Fruit fly (Drosophila melanogaster) whole organism, embryonic: ENCODE data around the gene CG42554.

ENCODE experiments used
- Atf-2 ChIP-seq: fragments of 200-800 bp; sonication (Bioruptor generic); optimal IDR thresholded peaks from 2 replicates; lab custom pipeline; 2016; ENCODE audit warnings: missing biosample characterization, missing genetic modification characterization
- C15 ChIP-seq: fragments of 200-800 bp; sonication (Bioruptor generic); IDR thresholded peaks from 3 replicates; pipeline ENCODE4 v1.3.6; 2022; ENCODE audit warnings: missing biosample characterization, missing genetic modification characterization
- CG11723 ChIP-seq: fragments of 200-800 bp; sonication (Bioruptor generic); optimal IDR thresholded peaks from 2 replicates; lab custom pipeline; 2017; ENCODE audit warnings: missing biosample characterization, mild to moderate bottlenecking, missing genetic modification characterization
- CG12071 ChIP-seq: fragments of 200-800 bp; sonication (Bioruptor generic); optimal IDR thresholded peaks from 3 replicates; lab custom pipeline; 2018; ENCODE audit warnings: missing biosample characterization, mild to moderate bottlenecking, missing genetic modification characterization
- CG12219 ChIP-seq: fragments of 200-800 bp; sonication (Bioruptor generic); optimal IDR thresholded peaks from 3 replicates; lab custom pipeline; 2018; ENCODE audit warnings: missing biosample characterization, mild to moderate bottlenecking, missing genetic modification characterization
- CG12391 ChIP-seq: fragments of 200-800 bp; sonication (Bioruptor generic); optimal IDR thresholded peaks from 3 replicates; lab custom pipeline; 2018; ENCODE audit warnings: missing biosample characterization, mild to moderate bottlenecking, missing genetic modification characterization, moderate library complexity
- CG14965 ChIP-seq: fragments of 200-800 bp; sonication (Bioruptor generic); optimal IDR thresholded peaks from 2 replicates; lab custom pipeline; 2016; ENCODE audit warnings: missing biosample characterization, missing genetic modification characterization, borderline replicate concordance
- CG17612 ChIP-seq: fragments of 200-800 bp; sonication (Bioruptor generic); IDR thresholded peaks from 2 replicates; pipeline ENCODE4 v1.3.6; 2022; ENCODE audit warnings: missing biosample characterization, missing genetic modification characterization
- CG18262 ChIP-seq: fragments of 200-800 bp; optimal IDR thresholded peaks from 3 replicates; lab custom pipeline; 2019; ENCODE audit warnings: missing biosample characterization, mild to moderate bottlenecking, missing genetic modification characterization, moderate library complexity
- CG18619 ChIP-seq: fragments of 200-800 bp; sonication (Bioruptor generic); optimal IDR thresholded peaks from 3 replicates; lab custom pipeline; 2017; ENCODE audit warnings: missing biosample characterization, mild to moderate bottlenecking, missing genetic modification characterization
- CG2199 ChIP-seq: fragments of 200-800 bp; sonication (Bioruptor generic); IDR thresholded peaks from 3 replicates; pipeline ENCODE4 v1.3.6; 2022; ENCODE audit warnings: missing biosample characterization, missing genetic modification characterization
- CG30431 ChIP-seq: fragments of 200-800 bp; sonication (Bioruptor generic); optimal IDR thresholded peaks from 2 replicates; lab custom pipeline; 2017; ENCODE audit warnings: missing biosample characterization, missing genetic modification characterization
- CG3065 ChIP-seq: fragments of 200-800 bp; sonication (Bioruptor generic); optimal IDR thresholded peaks from 2 replicates; lab custom pipeline; 2016; ENCODE audit warnings: missing biosample characterization, missing genetic modification characterization
- CG3281 ChIP-seq: fragments of 200-800 bp; sonication (Bioruptor generic); optimal IDR thresholded peaks from 3 replicates; lab custom pipeline; 2017; ENCODE audit warnings: missing biosample characterization, mild to moderate bottlenecking, missing genetic modification characterization
- CG33213 ChIP-seq: fragments of 200-800 bp; sonication (Bioruptor generic); optimal IDR thresholded peaks from 3 replicates; lab custom pipeline; 2016; ENCODE audit warnings: missing biosample characterization, missing genetic modification characterization
- CG4282 ChIP-seq: fragments of 200-800 bp; sonication (Bioruptor generic); optimal IDR thresholded peaks from 2 replicates; lab custom pipeline; 2016; ENCODE audit warnings: missing biosample characterization, missing genetic modification characterization
- CG43689 ChIP-seq: fragments of 200-800 bp; sonication (Bioruptor generic); IDR thresholded peaks from 2 replicates; pipeline ENCODE4 v1.3.6; 2022; ENCODE audit warnings: missing biosample characterization, missing genetic modification characterization
- CG4617 ChIP-seq: fragments of 200-800 bp; sonication (Bioruptor generic); optimal IDR thresholded peaks from 3 replicates; lab custom pipeline; 2016; ENCODE audit warnings: missing biosample characterization, missing genetic modification characterization, borderline replicate concordance
- CG6813 ChIP-seq: fragments of 200-800 bp; sonication (Bioruptor generic); optimal IDR thresholded peaks from 2 replicates; lab custom pipeline; 2017; ENCODE audit warnings: missing biosample characterization, missing genetic modification characterization, mild to moderate bottlenecking, moderate library complexity, missing genetic modification reagents
- CG8089 ChIP-seq: fragments of 200-800 bp; sonication (Bioruptor generic); optimal IDR thresholded peaks from 3 replicates; lab custom pipeline; 2016; ENCODE audit warnings: missing biosample characterization, missing genetic modification characterization
- CG8290 ChIP-seq, 3 experiments: fragments of 200-800 bp; sonication (Bioruptor generic); optimal IDR thresholded peaks; 2 replicates each; lab custom pipeline; 2016 to 2019; ENCODE audit warnings: missing biosample characterization in 3 of 3, missing genetic modification characterization in 3 of 3, mild to moderate bottlenecking in 2 of 3, moderate library complexity in 1 of 3
- CG9215 ChIP-seq: fragments of 200-800 bp; sonication (Bioruptor generic); IDR thresholded peaks from 2 replicates; pipeline ENCODE4 v1.3.6; 2022; ENCODE audit warnings: missing biosample characterization, missing genetic modification characterization
- CoRest ChIP-seq: fragments of 200-800 bp; sonication (Bioruptor generic); optimal IDR thresholded peaks from 3 replicates; lab custom pipeline; 2018; ENCODE audit warnings: missing biosample characterization, mild to moderate bottlenecking, missing genetic modification characterization, moderate library complexity
- Ets97D ChIP-seq: fragments of 200-800 bp; sonication (Bioruptor generic); optimal IDR thresholded peaks from 3 replicates; lab custom pipeline; 2016; ENCODE audit warnings: missing biosample characterization, missing genetic modification characterization
- Gsc ChIP-seq: fragments of 200-800 bp; sonication (Bioruptor generic); IDR thresholded peaks from 2 replicates; pipeline ENCODE4 v1.3.6; 2022; ENCODE audit warnings: missing biosample characterization, missing genetic modification characterization
- Hr3 ChIP-seq: fragments of 200-800 bp; sonication (Bioruptor generic); optimal IDR thresholded peaks from 3 replicates; lab custom pipeline; 2016; ENCODE audit warnings: missing biosample characterization, missing genetic modification characterization
- Jarid2 ChIP-seq: fragments of 200-800 bp; sonication (Bioruptor generic); optimal IDR thresholded peaks from 3 replicates; lab custom pipeline; 2017; ENCODE audit warnings: mild to moderate bottlenecking, missing biosample characterization, missing genetic modification reagents, missing genetic modification characterization
- MBD-R2 ChIP-seq: fragments of 200-800 bp; sonication (Bioruptor generic); IDR thresholded peaks from 2 replicates; pipeline ENCODE4 v1.3.6; 2022; ENCODE audit warnings: missing biosample characterization, missing genetic modification characterization
- NC2α ChIP-seq: fragments of 200-800 bp; sonication (Bioruptor generic); optimal IDR thresholded peaks from 2 replicates; lab custom pipeline; 2016; ENCODE audit warnings: missing biosample characterization, missing genetic modification characterization
- Six4 ChIP-seq: fragments of 200-800 bp; sonication (Bioruptor generic); optimal IDR thresholded peaks from 2 replicates; lab custom pipeline; 2016; ENCODE audit warnings: missing biosample characterization, missing genetic modification characterization
- TFAM ChIP-seq: fragments of 200-800 bp; sonication (Bioruptor generic); optimal IDR thresholded peaks from 2 replicates; lab custom pipeline; 2017; ENCODE audit warnings: missing biosample characterization, missing genetic modification characterization, inconsistent platforms
- Usf ChIP-seq: fragments of 200-800 bp; sonication (Bioruptor generic); optimal IDR thresholded peaks from 2 replicates; lab custom pipeline; 2017; ENCODE audit warnings: missing genotype, missing biosample characterization, missing genetic modification characterization
- Vsx1 ChIP-seq: fragments of 200-800 bp; sonication (Bioruptor generic); optimal IDR thresholded peaks from 2 replicates; lab custom pipeline; 2017; ENCODE audit warnings: missing biosample characterization, mild to moderate bottlenecking, missing genetic modification characterization, missing genetic modification reagents
- abd-A ChIP-seq: fragments of 200-800 bp; sonication (Bioruptor generic); optimal IDR thresholded peaks from 3 replicates; lab custom pipeline; 2019; ENCODE audit warnings: missing biosample characterization, mild to moderate bottlenecking, missing genetic modification characterization, moderate library complexity
- ci ChIP-seq: fragments of 200-800 bp; sonication (Bioruptor generic); IDR thresholded peaks from 3 replicates; pipeline ENCODE4 v1.3.6; 2022; ENCODE audit warnings: missing biosample characterization, missing genetic modification characterization
- crc ChIP-seq: fragments of 200-800 bp; sonication (Bioruptor generic); optimal IDR thresholded peaks from 2 replicates; lab custom pipeline; 2016; ENCODE audit warnings: missing biosample characterization, missing genetic modification characterization
- cwo ChIP-seq: fragments of 200-800 bp; sonication (Bioruptor generic); optimal IDR thresholded peaks from 3 replicates; lab custom pipeline; 2017; ENCODE audit warnings: missing biosample characterization, missing genetic modification characterization, mild to moderate bottlenecking, moderate library complexity, missing genetic modification reagents
- dati ChIP-seq: fragments of 200-800 bp; sonication (Bioruptor generic); IDR thresholded peaks from 2 replicates; pipeline ENCODE4 v1.3.6; 2022; ENCODE audit warnings: missing biosample characterization, missing genetic modification characterization
- gfzf ChIP-seq: fragments of 200-800 bp; sonication (Bioruptor generic); optimal IDR thresholded peaks from 2 replicates; lab custom pipeline; 2016; ENCODE audit warnings: missing biosample characterization, mild to moderate bottlenecking, missing genetic modification characterization, moderate library complexity
- gt ChIP-seq: fragments of 200-800 bp; sonication (Bioruptor generic); IDR thresholded peaks from 2 replicates; pipeline ENCODE4 v1.3.6; 2022; ENCODE audit warnings: missing biosample characterization, missing genetic modification characterization
- hth ChIP-seq: fragments of >200 bp; optimal IDR thresholded peaks from 2 replicates; lab custom pipeline; 2017; ENCODE audit warnings: inconsistent platforms
- inv ChIP-seq: fragments of 200-800 bp; sonication (Bioruptor generic); IDR thresholded peaks from 2 replicates; pipeline ENCODE4 v1.3.6; 2022; ENCODE audit warnings: missing biosample characterization, missing genetic modification characterization; ENCODE audit not compliant: partially characterized antibody
- kay ChIP-seq: fragments of 200-800 bp; sonication (Bioruptor generic); optimal IDR thresholded peaks from 2 replicates; lab custom pipeline; 2016; ENCODE audit warnings: missing biosample characterization, missing genetic modification characterization
- lilli ChIP-seq: fragments of 200-800 bp; sonication (Bioruptor generic); optimal IDR thresholded peaks from 3 replicates; lab custom pipeline; 2016; ENCODE audit warnings: missing biosample characterization, missing genetic modification characterization
- oc ChIP-seq: fragments of 200-800 bp; sonication (Bioruptor generic); optimal IDR thresholded peaks from 2 replicates; lab custom pipeline; 2018; ENCODE audit warnings: missing biosample characterization, mild to moderate bottlenecking, missing genetic modification characterization, moderate library complexity
- row ChIP-seq: fragments of 200-800 bp; sonication (Bioruptor generic); IDR thresholded peaks from 3 replicates; pipeline ENCODE4 v1.3.6; 2022; ENCODE audit warnings: missing biosample characterization, missing genetic modification characterization
- schlank ChIP-seq: fragments of 200-800 bp; sonication (Bioruptor generic); optimal IDR thresholded peaks from 2 replicates; lab custom pipeline; 2018; ENCODE audit warnings: missing biosample characterization, mild to moderate bottlenecking, missing genetic modification characterization
- tup ChIP-seq: fragments of 200-800 bp; sonication (Bioruptor generic); optimal IDR thresholded peaks from 2 replicates; lab custom pipeline; 2016; ENCODE audit warnings: missing biosample characterization, mild to moderate bottlenecking, missing genetic modification characterization, moderate library complexity
- twi ChIP-seq: fragments of 200-800 bp; optimal IDR thresholded peaks from 2 replicates; lab custom pipeline; 2019; ENCODE audit warnings: missing biosample characterization, mild to moderate bottlenecking, missing genetic modification characterization, moderate library complexity

Gene CG42554

DNA sequence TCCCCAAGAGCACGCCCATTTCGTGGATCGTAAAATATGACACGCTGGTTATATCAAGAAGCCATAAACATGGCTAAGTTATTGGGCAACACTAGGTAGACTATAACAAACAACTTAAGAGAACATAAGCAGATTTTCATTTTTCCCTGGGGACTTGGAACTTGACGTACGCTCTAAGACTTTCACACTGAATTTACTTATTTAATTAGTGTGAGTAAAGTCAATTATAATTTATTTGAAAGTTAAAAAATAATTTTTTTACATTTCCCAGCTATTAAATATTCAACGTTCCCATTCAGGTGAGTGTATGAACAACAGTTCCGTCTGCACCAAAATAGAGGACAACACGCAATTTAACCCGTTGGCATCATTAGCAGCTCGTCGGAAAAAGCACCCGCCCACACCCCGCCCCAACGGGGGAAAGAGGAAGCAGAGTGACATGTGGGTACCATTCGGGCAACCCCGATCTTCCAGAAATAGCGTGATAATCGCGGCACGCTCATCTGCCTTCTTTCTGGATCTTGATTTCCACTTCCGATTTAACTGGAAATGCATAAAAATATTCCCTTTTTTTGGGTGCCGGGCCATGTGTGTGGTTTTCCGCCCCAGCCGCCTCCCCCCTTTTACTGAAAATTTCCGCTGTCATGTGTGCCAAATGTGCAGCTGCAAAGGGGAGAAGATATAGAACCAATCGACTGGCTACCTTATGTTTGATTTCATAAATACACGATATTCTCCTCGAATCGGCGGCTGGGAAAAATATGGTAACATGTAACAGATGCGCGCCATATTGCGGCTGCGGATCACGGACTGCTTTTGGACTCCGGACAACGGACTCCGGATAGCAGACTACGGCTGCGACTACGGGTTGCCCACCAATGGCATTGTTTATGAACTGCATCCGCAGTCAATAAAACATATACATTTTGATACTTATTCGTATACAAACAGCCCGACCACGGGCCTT, 20.0 kb upstream of the CG42554 start (continued):
- TF ChIP-seq CG12071 (GFP tag; lab: Kevin White, UChicago) (no peak), CG4282 (GFP tag; lab: Kevin White, UChicago) (no peak), CG11723 (GFP tag; lab: Kevin White, UChicago) (no peak), CoRest (tag; lab: Kevin White, UChicago) (peak; percentile 36), MBD-R2 (GFP tag; lab: Robert Waterston, UW) (peak; percentile 26; the same call in 1 of the 2 replicates), schlank (tag; lab: Kevin White, UChicago) (no peak), CG18619 (GFP tag; lab: Kevin White, UChicago) (no peak), Vsx1 (GFP tag; lab: Kevin White, UChicago) (peak; percentile 10), CG43689 (no peak), Hr3 (no peak), Six4 (GFP tag; lab: Kevin White, UChicago) (no peak), CG17612 (GFP tag; lab: Robert Waterston, UW) (no peak), Atf-2 (GFP tag; lab: Kevin White, UChicago) (no peak), inv (GFP tag; lab: Robert Waterston, UW) (no peak), oc (peak; percentile 58), dati (no peak), CG2199 (no peak), lilli (GFP tag; lab: Kevin White, UChicago) (no peak), hth (lab: Kevin White, UChicago) (no peak), row (GFP tag; lab: Robert Waterston, UW) (peak; percentile 74), CG14965 (GFP tag; lab: Kevin White, UChicago) (no peak), twi (peak; percentile 99), CG12391 (tag; lab: Kevin White, UChicago) (peak; percentile 37), tup (GFP tag; lab: Kevin White, UChicago) (no peak), CG6813 (GFP tag; lab: Kevin White, UChicago) (no peak), Jarid2 (GFP tag; lab: Kevin White, UChicago) (no peak), CG3281 (GFP tag; lab: Kevin White, UChicago) (no peak), Ets97D (GFP tag; lab: Kevin White, UChicago) (no peak), C15 (GFP tag; lab: Robert Waterston, UW) (no peak), NC2α (GFP tag; lab: Kevin White, UChicago) (no peak), CG8089 (GFP tag; lab: Kevin White, UChicago) (no peak), CG8290 (GFP tag; optimal IDR thresholded peaks at IDR 0.05; lab: Kevin White, UChicago) (no peak), CG8290 (tag; optimal IDR thresholded peaks at IDR 0.05; lab: Kevin White, UChicago) (no peak), Gsc (0 out of 2 replicates have a peak, but pooled peaks have one; percentile 29), Usf (GFP tag; lab: Kevin White, UChicago) (no peak), kay (no peak), crc (GFP tag; lab: Kevin White, UChicago) (no peak), cwo (GFP tag; lab: Kevin White, UChicago) (no peak), CG30431 (GFP tag; lab: Kevin White, UChicago) (no peak), CG12219 (GFP tag; lab: Kevin White, UChicago) (no peak), TFAM (GFP tag; lab: Kevin White, UChicago) (no peak), gfzf (GFP tag; lab: Kevin White, UChicago) (no peak), gt (no peak), CG4617 (GFP tag; lab: Kevin White, UChicago) (no peak), abd-A (tag; lab: Kevin White, UChicago) (no peak), CG9215 (GFP tag; lab: Robert Waterston, UW) (peak; percentile 45; the same call in 1 of the 2 replicates), CG33213 (GFP tag; lab: Kevin White, UChicago) (no peak), CG3065 (GFP tag; lab: Kevin White, UChicago) (no peak), CG18262 (tag; lab: Kevin White, UChicago) (peak; percentile 44), ci (GFP tag; lab: Robert Waterston, UW) (peak; percentile 66; the same call in 2 of the 3 replicates)
